Fruit fly (Drosophila melanogaster): ENCODE data around the gene Hsp68.
A peak's percentile ranks its signal among the peaks of the same experiment; 100 is the strongest.

The Hsp68 gene

dm6 chr3R:24025715-24026467 lies 31.2 kb downstream of the Hsp68 start (continued):
- TF ChIP-seq Drgx (GFP tag; IDR thresholded peaks at IDR 0.05) = 0 out of 2 replicates have a peak, but pooled peaks have one; percentile 31
- peak; percentile 13 for TF ChIP-seq CG18619 (GFP tag; optimal IDR thresholded peaks at IDR 0.05)
- no peak for TF ChIP-seq CG1529 (GFP tag; optimal IDR thresholded peaks at IDR 0.05)
- no peak; the same call in 2 of the 3 replicates for TF ChIP-seq CG14050 (GFP tag; IDR thresholded peaks at IDR 0.05)
- peak; percentile 52 for TF ChIP-seq CG18262 (tag; optimal IDR thresholded peaks at IDR 0.05)
- no peak for TF ChIP-seq CG3281 (GFP tag; optimal IDR thresholded peaks at IDR 0.05)
- TF ChIP-seq CG15269 (tag; optimal IDR thresholded peaks at IDR 0.05) = peak; percentile 28
- TF ChIP-seq Fer3 (tag; optimal IDR thresholded peaks at IDR 0.05) = no peak
- no peak for TF ChIP-seq CG13287 (GFP tag; IDR thresholded peaks at IDR 0.05; ENCODE audit: partially characterized antibody)
- peak in 1 of 3 experiments; percentile 17 for TF ChIP-seq lola (GFP tag; optimal IDR thresholded peaks at IDR 0.05)
- peak; percentile 67; the same call in 2 of the 3 replicates for TF ChIP-seq sr (GFP tag; IDR thresholded peaks at IDR 0.05)
- peak; percentile 23 for TF ChIP-seq CG7786 (GFP tag; optimal IDR thresholded peaks at IDR 0.05)
- no peak for TF ChIP-seq bbx (GFP tag; IDR thresholded peaks at IDR 0.05; ENCODE audit: partially characterized antibody)
- TF ChIP-seq corto (GFP tag; optimal IDR thresholded peaks at IDR 0.05) = no peak
- 0 out of 3 replicates have a peak, but pooled peaks have one; percentile 56 for TF ChIP-seq ci (GFP tag; IDR thresholded peaks at IDR 0.05)
- TF ChIP-seq tup (GFP tag; optimal IDR thresholded peaks at IDR 0.05) = no peak
- TF ChIP-seq CG11247 (GFP tag; IDR thresholded peaks at IDR 0.05) = no peak
- no peak for TF ChIP-seq grn (GFP tag; optimal IDR thresholded peaks at IDR 0.05)
- peak; percentile 18 for TF ChIP-seq CG1602 (GFP tag; optimal IDR thresholded peaks at IDR 0.05)
- no peak for TF ChIP-seq Bteb2 (GFP tag; optimal IDR thresholded peaks at IDR 0.05)
- TF ChIP-seq CG12219 (GFP tag; optimal IDR thresholded peaks at IDR 0.05) = peak; percentile 13
- peak; percentile 54 for TF ChIP-seq dmrt99B (tag; optimal IDR thresholded peaks at IDR 0.05)
- TF ChIP-seq CG18764 (GFP tag; optimal IDR thresholded peaks at IDR 0.05) = no peak
- no peak for TF ChIP-seq CG13894 (tag; optimal IDR thresholded peaks at IDR 0.05)
- TF ChIP-seq dpn (GFP tag; optimal IDR thresholded peaks at IDR 0.05) = peak; percentile 30 to 35
- 0 out of 2 replicates have a peak, but pooled peaks have one; percentile 24 for TF ChIP-seq slbo (GFP tag; IDR thresholded peaks at IDR 0.05)
- TF ChIP-seq CG15479 (GFP tag; optimal IDR thresholded peaks at IDR 0.05) = no peak
- peak; percentile 3 for TF ChIP-seq Hr3 (GFP tag; optimal IDR thresholded peaks at IDR 0.05)
- TF ChIP-seq chif (GFP tag; optimal IDR thresholded peaks at IDR 0.05) = peak in 1 of 2 experiments; percentile 51
- TF ChIP-seq Hmr (GFP tag; optimal IDR thresholded peaks at IDR 0.05) = no peak
- TF ChIP-seq NfI (GFP tag; optimal IDR thresholded peaks at IDR 0.05) = no peak
- no peak for TF ChIP-seq Dll (GFP tag; IDR thresholded peaks at IDR 0.05; ENCODE audit: partially characterized antibody)
- no peak for TF ChIP-seq Kr (GFP tag; optimal IDR thresholded peaks at IDR 0.05)
- TF ChIP-seq cwo (GFP tag; optimal IDR thresholded peaks at IDR 0.05) = no peak
- TF ChIP-seq CG11560 (tag; IDR thresholded peaks at IDR 0.05) = no peak
- peak; percentile 22 for TF ChIP-seq CoRest (tag; optimal IDR thresholded peaks at IDR 0.05)
- TF ChIP-seq zen (tag; optimal IDR thresholded peaks at IDR 0.05) = no peak
- no peak for TF ChIP-seq CG17912 (GFP tag; optimal IDR thresholded peaks at IDR 0.05)
- no peak for TF ChIP-seq CG9817 (tag; optimal IDR thresholded peaks at IDR 0.05)
- TF ChIP-seq CG9215 (GFP tag; IDR thresholded peaks at IDR 0.05) = no peak
- TF ChIP-seq z (GFP tag; IDR thresholded peaks at IDR 0.05) = no peak
- peak; percentile 18 for TF ChIP-seq Chrac-16 (GFP tag; optimal IDR thresholded peaks at IDR 0.05)
- no peak for TF ChIP-seq Gsc (GFP tag; IDR thresholded peaks at IDR 0.05)
- TF ChIP-seq CG18599 (GFP tag; optimal IDR thresholded peaks at IDR 0.05) = no peak
- peak; percentile 13 for TF ChIP-seq az2 (GFP tag; optimal IDR thresholded peaks at IDR 0.05)
- no peak for TF ChIP-seq nau (GFP tag; optimal IDR thresholded peaks at IDR 0.05)
- no peak for TF ChIP-seq CG13123 (GFP tag; optimal IDR thresholded peaks at IDR 0.05)
- TF ChIP-seq chm (GFP tag; IDR thresholded peaks at IDR 0.05) = no peak

All from whole organism, embryonic.